Fruit fly (Drosophila melanogaster) whole organism, embryonic: ENCODE results near the gene Tim17b2.
A peak's percentile ranks its signal among the peaks of the same experiment; 100 is the strongest.

Experiments used
- Aef1 ChIP-seq: fragments of 200-800 bp; sonication (Bioruptor generic); IDR thresholded peaks from 3 replicates; pipeline ENCODE4 v1.3.6; 2022; ENCODE audit warnings: missing biosample characterization, missing genetic modification characterization
- CG10209 ChIP-seq: fragments of 200-800 bp; sonication (Bioruptor generic); optimal IDR thresholded peaks from 3 replicates; lab custom pipeline; 2017; ENCODE audit warnings: missing biosample characterization, mild to moderate bottlenecking, missing genetic modification characterization, missing genetic modification reagents
- CG10959 ChIP-seq: fragments of 200-800 bp; sonication (Bioruptor generic); IDR thresholded peaks from 2 replicates; pipeline ENCODE4 v1.3.6; 2022; ENCODE audit warnings: missing biosample characterization, missing genetic modification characterization
- CG12391 ChIP-seq: fragments of 200-800 bp; sonication (Bioruptor generic); optimal IDR thresholded peaks from 3 replicates; lab custom pipeline; 2018; ENCODE audit warnings: missing biosample characterization, mild to moderate bottlenecking, missing genetic modification characterization, moderate library complexity
- CG14710 ChIP-seq: fragments of 200-800 bp; sonication (Bioruptor generic); optimal IDR thresholded peaks from 3 replicates; lab custom pipeline; 2019; ENCODE audit warnings: missing biosample characterization, mild to moderate bottlenecking, missing genetic modification characterization, moderate library complexity
- CG15269 ChIP-seq: fragments of 200-800 bp; sonication (Bioruptor generic); optimal IDR thresholded peaks from 2 replicates; lab custom pipeline; 2018; ENCODE audit warnings: missing biosample characterization, mild to moderate bottlenecking, missing genetic modification characterization, moderate library complexity
- CG15479 ChIP-seq: fragments of 200-800 bp; sonication (Bioruptor generic); optimal IDR thresholded peaks from 3 replicates; lab custom pipeline; 2019; ENCODE audit warnings: missing biosample characterization, mild to moderate bottlenecking, missing genetic modification characterization, moderate library complexity
- CG17829 ChIP-seq: fragments of 200-800 bp; optimal IDR thresholded peaks from 2 replicates; lab custom pipeline; 2019; ENCODE audit warnings: missing biosample characterization, mild to moderate bottlenecking, missing genetic modification characterization, moderate library complexity
- CG2199 ChIP-seq: fragments of 200-800 bp; sonication (Bioruptor generic); IDR thresholded peaks from 3 replicates; pipeline ENCODE4 v1.3.6; 2022; ENCODE audit warnings: missing biosample characterization, missing genetic modification characterization
- CG34376 ChIP-seq: fragments of 200-800 bp; sonication (Bioruptor generic); optimal IDR thresholded peaks from 2 replicates; lab custom pipeline; 2018; ENCODE audit warnings: missing biosample characterization, mild to moderate bottlenecking, missing genetic modification characterization
- CG4854 ChIP-seq: fragments of 200-800 bp; sonication (Bioruptor generic); optimal IDR thresholded peaks from 2 replicates; lab custom pipeline; 2016; ENCODE audit warnings: missing biosample characterization, missing genetic modification characterization, inconsistent platforms
- CG7987 ChIP-seq: fragments of 200-800 bp; sonication (Bioruptor generic); optimal IDR thresholded peaks from 2 replicates; lab custom pipeline; 2018; ENCODE audit warnings: missing biosample characterization, mild to moderate bottlenecking, missing genetic modification characterization, moderate library complexity
- CG8290 ChIP-seq, 3 experiments: fragments of 200-800 bp; sonication (Bioruptor generic); optimal IDR thresholded peaks; 2 replicates each; lab custom pipeline; 2016 to 2019; ENCODE audit warnings: missing biosample characterization in 3 of 3, missing genetic modification characterization in 3 of 3, mild to moderate bottlenecking in 2 of 3, moderate library complexity in 1 of 3
- CG8944 ChIP-seq: fragments of 200-800 bp; sonication (Bioruptor generic); optimal IDR thresholded peaks from 3 replicates; lab custom pipeline; 2016; ENCODE audit warnings: missing biosample characterization, missing genetic modification characterization
- CG9817 ChIP-seq: fragments of 200-800 bp; sonication (Bioruptor generic); optimal IDR thresholded peaks from 2 replicates; lab custom pipeline; 2018; ENCODE audit warnings: missing biosample characterization, mild to moderate bottlenecking, missing genetic modification characterization, moderate library complexity
- Camta ChIP-seq: fragments of 200-800 bp; sonication (Bioruptor generic); optimal IDR thresholded peaks from 2 replicates; lab custom pipeline; 2016; ENCODE audit warnings: missing biosample characterization, missing genetic modification characterization
- CoRest ChIP-seq: fragments of 200-800 bp; sonication (Bioruptor generic); optimal IDR thresholded peaks from 3 replicates; lab custom pipeline; 2018; ENCODE audit warnings: missing biosample characterization, mild to moderate bottlenecking, missing genetic modification characterization, moderate library complexity
- D ChIP-seq, 2 experiments: fragments of 200-800 bp in 1 of 2; fragments of >200 bp in 1 of 2; sonication (Bioruptor generic) in 1 of 2; optimal IDR thresholded peaks; 2 replicates in 1 of 2; 3 replicates in 1 of 2; lab custom pipeline; 2017; ENCODE audit warnings: mild to moderate bottlenecking in 1 of 2, missing biosample characterization in 1 of 2, missing genetic modification characterization in 1 of 2, missing genetic modification reagents in 1 of 2
- D19A ChIP-seq: fragments of 200-800 bp; optimal IDR thresholded peaks from 3 replicates; lab custom pipeline; 2019; ENCODE audit warnings: missing biosample characterization, mild to moderate bottlenecking, missing genetic modification characterization, moderate library complexity
- Dad ChIP-seq: fragments of 200-800 bp; sonication (Bioruptor generic); optimal IDR thresholded peaks from 3 replicates; lab custom pipeline; 2016; ENCODE audit warnings: missing biosample characterization, missing genetic modification characterization
- Dll ChIP-seq: fragments of 200-800 bp; sonication (Bioruptor generic); IDR thresholded peaks from 4 replicates; pipeline ENCODE4 v1.3.6; 2022; ENCODE audit warnings: missing biosample characterization, missing genetic modification characterization; ENCODE audit not compliant: partially characterized antibody
- Drgx ChIP-seq: fragments of 200-800 bp; sonication (Bioruptor generic); IDR thresholded peaks from 2 replicates; pipeline ENCODE4 v1.3.6; 2022; ENCODE audit warnings: missing biosample characterization, missing genetic modification characterization
- Ets65A ChIP-seq: fragments of 200-800 bp; sonication (Bioruptor generic); peaks from one replicate; lab custom pipeline; 2016; ENCODE audit warnings: missing biosample characterization, missing genetic modification characterization
- Kr ChIP-seq: fragments of 200-800 bp; sonication (Bioruptor generic); optimal IDR thresholded peaks from 2 replicates; lab custom pipeline; 2017; ENCODE audit warnings: missing biosample characterization, mild to moderate bottlenecking, missing genetic modification characterization
- PHDP ChIP-seq: fragments of 200-800 bp; sonication (Bioruptor generic); optimal IDR thresholded peaks from 3 replicates; lab custom pipeline; 2018; ENCODE audit warnings: missing biosample characterization, mild to moderate bottlenecking, missing genetic modification characterization, moderate library complexity
- Rx ChIP-seq: fragments of 200-800 bp; sonication (Bioruptor generic); IDR thresholded peaks from 2 replicates; pipeline ENCODE4 v1.3.6; 2022; ENCODE audit warnings: missing biosample characterization, missing genetic modification characterization
- Trl ChIP-seq, 3 experiments: fragments of >200 bp in 2 of 3; fragments of 200-800 bp in 1 of 3; sonication (Bioruptor generic) in 1 of 3; optimal IDR thresholded peaks; 2 replicates in 1 of 3; 3 replicates in 2 of 3; lab custom pipeline; 2016 to 2017; ENCODE audit warnings: missing biosample characterization in 1 of 3, missing genetic modification characterization in 1 of 3
- br ChIP-seq: fragments of >200 bp; optimal IDR thresholded peaks from 2 replicates; lab custom pipeline; 2017
- cad ChIP-seq: fragments of >200 bp; optimal IDR thresholded peaks from 2 replicates; lab custom pipeline; 2017; ENCODE audit warnings: missing biosample characterization, missing genetic modification characterization
- cato ChIP-seq: fragments of 200-800 bp; sonication (Bioruptor generic); optimal IDR thresholded peaks from 2 replicates; lab custom pipeline; 2016; ENCODE audit warnings: missing biosample characterization, missing genetic modification characterization, borderline replicate concordance
- ems ChIP-seq: fragments of 200-800 bp; sonication (Bioruptor generic); optimal IDR thresholded peaks from 3 replicates; lab custom pipeline; 2016; ENCODE audit warnings: missing biosample characterization, missing genetic modification characterization
- insv ChIP-seq, 2 experiments: fragments of 200-800 bp; sonication (Bioruptor generic); optimal IDR thresholded peaks; 3 replicates each; lab custom pipeline; 2016 to 2018; ENCODE audit warnings: missing biosample characterization in 2 of 2, missing genetic modification characterization in 2 of 2
- jing ChIP-seq: fragments of 200-800 bp; sonication (Bioruptor generic); optimal IDR thresholded peaks from 2 replicates; lab custom pipeline; 2018; ENCODE audit warnings: missing biosample characterization, mild to moderate bottlenecking, missing genetic modification characterization
- nmo ChIP-seq: fragments of 200-800 bp; sonication (Bioruptor generic); optimal IDR thresholded peaks from 2 replicates; lab custom pipeline; 2018; ENCODE audit warnings: missing biosample characterization, mild to moderate bottlenecking, missing genetic modification characterization, moderate library complexity
- pros ChIP-seq: fragments of 200-800 bp; sonication (Bioruptor generic); optimal IDR thresholded peaks from 3 replicates; lab custom pipeline; 2019; ENCODE audit warnings: missing biosample characterization, mild to moderate bottlenecking, missing genetic modification characterization, moderate library complexity
- sens ChIP-seq: fragments of 200-800 bp; sonication (Bioruptor generic); peaks from one replicate; lab custom pipeline; 2016; ENCODE audit warnings: missing biosample characterization, missing genetic modification characterization
- tap ChIP-seq: fragments of 200-800 bp; optimal IDR thresholded peaks from 3 replicates; lab custom pipeline; 2019; ENCODE audit warnings: missing biosample characterization, mild to moderate bottlenecking, missing genetic modification characterization, moderate library complexity
- tll ChIP-seq, 2 experiments: fragments of 200-800 bp in 1 of 2; fragments of >200 bp in 1 of 2; sonication (Bioruptor generic) in 1 of 2; optimal IDR thresholded peaks; 2 replicates each; lab custom pipeline; 2017 to 2019; ENCODE audit warnings: missing biosample characterization in 2 of 2, missing genetic modification characterization in 2 of 2, mild to moderate bottlenecking in 1 of 2, moderate library complexity in 1 of 2
- trem ChIP-seq: fragments of 200-800 bp; optimal IDR thresholded peaks from 3 replicates; lab custom pipeline; 2019; ENCODE audit warnings: missing biosample characterization, mild to moderate bottlenecking, missing genetic modification characterization, moderate library complexity
- twi ChIP-seq: fragments of 200-800 bp; optimal IDR thresholded peaks from 2 replicates; lab custom pipeline; 2019; ENCODE audit warnings: missing biosample characterization, mild to moderate bottlenecking, missing genetic modification characterization, moderate library complexity
- zen ChIP-seq: fragments of 200-800 bp; sonication (Bioruptor generic); optimal IDR thresholded peaks from 3 replicates; lab custom pipeline; 2018; ENCODE audit warnings: missing biosample characterization, mild to moderate bottlenecking, missing genetic modification characterization, moderate library complexity

The Tim17b2 gene

dm6 chr2L:15470514-15471134 lies 13.9 kb upstream of the Tim17b2 start (continued):
- TF ChIP-seq tll (GFP tag; optimal IDR thresholded peaks at IDR 0.05; lab: Kevin White, UChicago) (peak in 1 of 2 experiments; percentile 22), Dad (no peak), tap (tag; lab: Kevin White, UChicago) (no peak), CG9817 (tag; lab: Kevin White, UChicago) (no peak), CG2199 (0 out of 3 replicates have a peak, but pooled peaks have one; percentile 60), CG15269 (tag; lab: Kevin White, UChicago) (no peak), CG10959 (no peak), CG4854 (GFP tag; lab: Kevin White, UChicago) (no peak), jing (GFP tag; lab: Kevin White, UChicago) (no peak), Kr (GFP tag; lab: Kevin White, UChicago) (peak; percentile 93)

- TF ChIP-seq Rx (GFP tag; lab: Robert Waterston, UW), result no peak
- TF ChIP-seq zen (tag; lab: Kevin White, UChicago), result peak; percentile 32
- peak; percentile 57 for TF ChIP-seq cad (GFP tag; lab: Kevin White, UChicago)
- no peak for TF ChIP-seq CG34376 (GFP tag; lab: Kevin White, UChicago)
- no peak for TF ChIP-seq CG12391
- peak; percentile 81 for TF ChIP-seq CG15479 (GFP tag; lab: Kevin White, UChicago)
- TF ChIP-seq Ets65A (GFP tag; lab: Kevin White, UChicago), result peak; percentile 28
- peak in 1 of 2 experiments; percentile 78 for TF ChIP-seq insv (GFP tag; optimal IDR thresholded peaks at IDR 0.05; lab: Kevin White, UChicago)
- no peak for TF ChIP-seq PHDP (tag; lab: Kevin White, UChicago)
- TF ChIP-seq br (lab: Kevin White, UChicago), result no peak
- TF ChIP-seq CG8290 (GFP tag; optimal IDR thresholded peaks at IDR 0.05; lab: Kevin White, UChicago), result no peak
- TF ChIP-seq CG8290 (tag; optimal IDR thresholded peaks at IDR 0.05; lab: Kevin White, UChicago), result no peak
- TF ChIP-seq nmo (GFP tag; lab: Kevin White, UChicago), result no peak
- TF ChIP-seq D19A (tag; lab: Kevin White, UChicago), result peak; percentile 64
- TF ChIP-seq CG8944, result no peak
Measured at dm6 chr2L:15471565-15471964, 13.0 kb upstream of the Tim17b2 start.

- TF ChIP-seq D19A (tag; lab: Kevin White, UChicago), result peak; percentile 24
- 0 out of 2 replicates have a peak, but pooled peaks have one; percentile 17 for TF ChIP-seq Drgx (GFP tag; lab: Robert Waterston, UW)
- no peak for TF ChIP-seq CG14710 (tag; lab: Kevin White, UChicago)
- TF ChIP-seq sens (GFP tag; lab: Kevin White, UChicago), result peak; percentile 8
Measured at dm6 chr2L:15474402-15474801, 10.1 kb upstream of the Tim17b2 start.

- TF ChIP-seq CoRest (tag; lab: Kevin White, UChicago) (no peak), Aef1 (no peak), D (optimal IDR thresholded peaks at IDR 0.05; lab: Kevin White, UChicago) (peak; percentile 81), D (GFP tag; optimal IDR thresholded peaks at IDR 0.05; lab: Kevin White, UChicago) (no peak), tll (GFP tag; optimal IDR thresholded peaks at IDR 0.05; lab: Kevin White, UChicago) (peak in 1 of 2 experiments; percentile 58)
- TF ChIP-seq, all 482 proteins: peak for 2
Measured at dm6 chr2L:15474911-15475310, 9.6 kb upstream of the Tim17b2 start.

- TF ChIP-seq Dll (GFP tag; lab: Robert Waterston, UW), result peak; percentile 29; the same call in 1 of the 4 replicates
- no peak for TF ChIP-seq Camta (GFP tag; lab: Kevin White, UChicago)
- peak; percentile 18 for TF ChIP-seq CG17829
- TF ChIP-seq CG10209 (GFP tag; lab: Kevin White, UChicago), result no peak
- peak; percentile 40 to 89 for TF ChIP-seq Trl (optimal IDR thresholded peaks at IDR 0.05; lab: Kevin White, UChicago)
- no peak for TF ChIP-seq Trl (GFP tag; optimal IDR thresholded peaks at IDR 0.05; lab: Kevin White, UChicago)
- TF ChIP-seq trem (tag; lab: Kevin White, UChicago), result no peak
- no peak for TF ChIP-seq ems (GFP tag; lab: Kevin White, UChicago)
- no peak for TF ChIP-seq CG4854 (GFP tag; lab: Kevin White, UChicago)
- no peak for TF ChIP-seq cato (GFP tag; lab: Kevin White, UChicago)
- peak; percentile 25 for TF ChIP-seq cad (GFP tag; lab: Kevin White, UChicago)
- TF ChIP-seq twi, result peak; percentile 51
- peak; percentile 59 for TF ChIP-seq sens (GFP tag; lab: Kevin White, UChicago)
- peak; percentile 92 for TF ChIP-seq pros (GFP tag; lab: Kevin White, UChicago)
- TF ChIP-seq CG7987, result no peak
Measured at dm6 chr2L:15478159-15478591, 6.4 kb upstream of the Tim17b2 start, which contains the start of gene sna. TSS of gene sna (minus strand) at chr2L:15478260.
